Fruit fly (Drosophila melanogaster): ENCODE results near the gene bdwf.

The bdwf gene

dm6 chr3R:17039993-17040807 lies 2.7 kb downstream of the bdwf start, which contains the start of the genes CG18213 and Trm7-32 (continued):
- TF ChIP-seq salm (tag; optimal IDR thresholded peaks at IDR 0.05): no peak
- no peak for TF ChIP-seq dysf (GFP tag; IDR thresholded peaks at IDR 0.05)
- no peak for TF ChIP-seq CG14050 (GFP tag; IDR thresholded peaks at IDR 0.05)
- no peak for TF ChIP-seq CG18764 (GFP tag; optimal IDR thresholded peaks at IDR 0.05)
- TF ChIP-seq CG15011 (GFP tag; optimal IDR thresholded peaks at IDR 0.05): no peak
- peak; percentile 17 for TF ChIP-seq stwl (tag; optimal IDR thresholded peaks at IDR 0.05)
- no peak for TF ChIP-seq az2 (GFP tag; optimal IDR thresholded peaks at IDR 0.05)
- no peak for TF ChIP-seq nau (GFP tag; optimal IDR thresholded peaks at IDR 0.05)
- no peak for TF ChIP-seq CG10274 (GFP tag; optimal IDR thresholded peaks at IDR 0.05)
- TF ChIP-seq chm (GFP tag; IDR thresholded peaks at IDR 0.05): no peak
- no peak for TF ChIP-seq CG4820 (GFP tag; optimal IDR thresholded peaks at IDR 0.05)
- no peak for TF ChIP-seq cwo (GFP tag; optimal IDR thresholded peaks at IDR 0.05)
- TF ChIP-seq slou (GFP tag; optimal IDR thresholded peaks at IDR 0.05): no peak
- TF ChIP-seq ewg (GFP tag; optimal IDR thresholded peaks at IDR 0.05): no peak
- TF ChIP-seq CG3163 (GFP tag; optimal IDR thresholded peaks at IDR 0.05): no peak
- no peak for TF ChIP-seq Doc2 (GFP tag; IDR thresholded peaks at IDR 0.05)
- no peak for TF ChIP-seq Ssrp (tag; optimal IDR thresholded peaks at IDR 0.05)
- no peak for TF ChIP-seq Usf (GFP tag; optimal IDR thresholded peaks at IDR 0.05)
- no peak for TF ChIP-seq lab (GFP tag; optimal IDR thresholded peaks at IDR 0.05)
- no peak for TF ChIP-seq klu (GFP tag; IDR thresholded peaks at IDR 0.05)
- no peak for TF ChIP-seq NC2β (GFP tag; optimal IDR thresholded peaks at IDR 0.05)
- TF ChIP-seq zfh1 (GFP tag; IDR thresholded peaks at IDR 0.05): no peak
- peak; percentile 9 for TF ChIP-seq CG12104 (GFP tag; optimal IDR thresholded peaks at IDR 0.05)
- TF ChIP-seq Chrac-16 (GFP tag; optimal IDR thresholded peaks at IDR 0.05): no peak
- TF ChIP-seq Meics (GFP tag; optimal IDR thresholded peaks at IDR 0.05): no peak
- TF ChIP-seq aop (GFP tag; IDR thresholded peaks at IDR 0.05): no peak
- peak; percentile 33 for TF ChIP-seq zfh2 (GFP tag; optimal IDR thresholded peaks at IDR 0.05)
- no peak for TF ChIP-seq shn (GFP tag; optimal IDR thresholded peaks at IDR 0.05)
- no peak for TF ChIP-seq CG14441 (GFP tag; IDR thresholded peaks at IDR 0.05)
- no peak for TF ChIP-seq z (GFP tag; IDR thresholded peaks at IDR 0.05)
- TF ChIP-seq Vsx1 (GFP tag; optimal IDR thresholded peaks at IDR 0.05): no peak
- TF ChIP-seq CG16815 (GFP tag; optimal IDR thresholded peaks at IDR 0.05): no peak
- no peak for TF ChIP-seq sc (optimal IDR thresholded peaks at IDR 0.05)
- no peak for TF ChIP-seq sc (GFP tag; optimal IDR thresholded peaks at IDR 0.05)
- TF ChIP-seq CG2678 (tag; optimal IDR thresholded peaks at IDR 0.05): no peak
- no peak for TF ChIP-seq ac (GFP tag; optimal IDR thresholded peaks at IDR 0.05)
- no peak for TF ChIP-seq Mrtf (GFP tag; IDR thresholded peaks at IDR 0.05)
- TF ChIP-seq h (optimal IDR thresholded peaks at IDR 0.05): no peak
- TF ChIP-seq Bteb2 (GFP tag; optimal IDR thresholded peaks at IDR 0.05): no peak
- TF ChIP-seq lov (optimal IDR thresholded peaks at IDR 0.05): no peak
- no peak for TF ChIP-seq lov (GFP tag; IDR thresholded peaks at IDR 0.05)
- no peak for TF ChIP-seq Nf-YC (tag; optimal IDR thresholded peaks at IDR 0.05)
- TF ChIP-seq CG10209 (GFP tag; optimal IDR thresholded peaks at IDR 0.05): no peak
- TF ChIP-seq psq (GFP tag; optimal IDR thresholded peaks at IDR 0.05): no peak
- TF ChIP-seq Fer2 (tag; optimal IDR thresholded peaks at IDR 0.05): no peak
- TF ChIP-seq CG14710 (tag; optimal IDR thresholded peaks at IDR 0.05): peak; percentile 48
- no peak for TF ChIP-seq ttk (GFP tag; IDR thresholded peaks at IDR 0.05)
- peak; percentile 6 for TF ChIP-seq CG6254 (GFP tag; optimal IDR thresholded peaks at IDR 0.05)
- TF ChIP-seq NK7.1 (GFP tag; optimal IDR thresholded peaks at IDR 0.05): no peak
- no peak for TF ChIP-seq CG6689 (GFP tag; IDR thresholded peaks at IDR 0.05)
- TF ChIP-seq CG10565 (GFP tag; optimal IDR thresholded peaks at IDR 0.05): no peak
- no peak for TF ChIP-seq CG18476 (GFP tag; optimal IDR thresholded peaks at IDR 0.05)
